Fruit fly (Drosophila melanogaster) whole organism, prepupa: ENCODE data around the gene Phb1.

Source experiments
- Blimp-1 ChIP-seq: fragments of 200-800 bp; sonication (Bioruptor generic); optimal IDR thresholded peaks from 3 replicates; lab custom pipeline; 2017; ENCODE audit warnings: missing biosample characterization, missing genetic modification characterization, mild to moderate bottlenecking, moderate library complexity, missing genetic modification reagents
- CG11294 ChIP-seq: fragments of 200-800 bp; sonication (Bioruptor generic); IDR thresholded peaks from 2 replicates; pipeline ENCODE4 v1.3.6; 2022; ENCODE audit warnings: missing biosample characterization, missing genetic modification characterization
- CG11762 ChIP-seq: fragments of 200-800 bp; sonication (Bioruptor generic); optimal IDR thresholded peaks from 3 replicates; lab custom pipeline; 2016; ENCODE audit warnings: missing biosample characterization, missing genetic modification characterization; ENCODE audit not compliant: insufficient read depth
- CG11902 ChIP-seq: fragments of 200-800 bp; sonication (Bioruptor generic); optimal IDR thresholded peaks from 3 replicates; lab custom pipeline; 2016; ENCODE audit warnings: missing biosample characterization, missing genetic modification characterization
- CG15336 ChIP-seq: fragments of 200-800 bp; sonication (Bioruptor generic); IDR thresholded peaks from 2 replicates; pipeline ENCODE4 v1.3.6; 2022; ENCODE audit warnings: missing biosample characterization, missing genetic modification characterization
- CG16779 ChIP-seq: fragments of 200-800 bp; sonication (Bioruptor generic); optimal IDR thresholded peaks from 3 replicates; lab custom pipeline; 2017; ENCODE audit warnings: missing biosample characterization, mild to moderate bottlenecking, missing genetic modification characterization
- CG3032 ChIP-seq: fragments of 200-800 bp; optimal IDR thresholded peaks from 2 replicates; lab custom pipeline; 2019; ENCODE audit warnings: missing biosample characterization, mild to moderate bottlenecking, missing genetic modification characterization, moderate library complexity
- CG31627 ChIP-seq: fragments of 200-800 bp; sonication (Bioruptor generic); optimal IDR thresholded peaks from 3 replicates; lab custom pipeline; 2016; ENCODE audit warnings: missing biosample characterization, missing genetic modification characterization
- CG34406 ChIP-seq: fragments of 200-800 bp; sonication (Bioruptor generic); optimal IDR thresholded peaks from 3 replicates; lab custom pipeline; 2016; ENCODE audit warnings: missing biosample characterization, missing genetic modification characterization
- CG3919 ChIP-seq: fragments of 200-800 bp; sonication (Bioruptor generic); optimal IDR thresholded peaks from 3 replicates; lab custom pipeline; 2016; ENCODE audit warnings: missing biosample characterization, missing genetic modification characterization
- CG4318 ChIP-seq: fragments of 200-800 bp; sonication (Bioruptor generic); optimal IDR thresholded peaks from 3 replicates; lab custom pipeline; 2017; ENCODE audit warnings: missing biosample characterization, mild to moderate bottlenecking, missing genetic modification characterization
- CG6163 ChIP-seq: fragments of 200-800 bp; sonication (Bioruptor generic); IDR thresholded peaks from 3 replicates; pipeline ENCODE4 v1.3.6; 2022; ENCODE audit warnings: missing biosample characterization, missing genetic modification characterization
- CG6276 ChIP-seq: fragments of 200-800 bp; sonication (Bioruptor generic); optimal IDR thresholded peaks from 2 replicates; lab custom pipeline; 2017; ENCODE audit warnings: missing biosample characterization, mild to moderate bottlenecking, missing genetic modification characterization
- CG6854 ChIP-seq: fragments of 200-800 bp; sonication (Bioruptor generic); optimal IDR thresholded peaks from 2 replicates; lab custom pipeline; 2017; ENCODE audit warnings: missing biosample characterization, mild to moderate bottlenecking, missing genetic modification characterization
- CG8119 ChIP-seq: fragments of 200-800 bp; sonication (Bioruptor generic); IDR thresholded peaks from 3 replicates; pipeline ENCODE4 v1.3.6; 2022; ENCODE audit warnings: missing biosample characterization, missing genetic modification characterization
- CG8319 ChIP-seq: fragments of 200-800 bp; sonication (Bioruptor generic); optimal IDR thresholded peaks from 3 replicates; lab custom pipeline; 2016; ENCODE audit warnings: missing biosample characterization, missing genetic modification characterization
- CG8632 ChIP-seq: fragments of 200-800 bp; sonication (Bioruptor generic); optimal IDR thresholded peaks from 3 replicates; lab custom pipeline; 2016; ENCODE audit warnings: missing biosample characterization, missing genetic modification characterization
- CG9139 ChIP-seq: fragments of 200-800 bp; sonication (Bioruptor generic); optimal IDR thresholded peaks from 3 replicates; lab custom pipeline; 2017; ENCODE audit warnings: missing biosample characterization, mild to moderate bottlenecking, missing genetic modification characterization
- Eip75B ChIP-seq: fragments of 200-800 bp; sonication (Bioruptor generic); optimal IDR thresholded peaks from 3 replicates; lab custom pipeline; 2016; ENCODE audit warnings: missing biosample characterization, missing genetic modification characterization
- Eip78C ChIP-seq: fragments of 200-800 bp; sonication (Bioruptor generic); peaks from one replicate; lab custom pipeline; 2016; ENCODE audit warnings: missing biosample characterization, missing genetic modification characterization
- Ets21C ChIP-seq: fragments of 200-800 bp; sonication (Bioruptor generic); optimal IDR thresholded peaks from 3 replicates; lab custom pipeline; 2016; ENCODE audit warnings: missing biosample characterization, missing genetic modification characterization
- Ets96B ChIP-seq: fragments of 200-800 bp; optimal IDR thresholded peaks from 2 replicates; lab custom pipeline; 2019; ENCODE audit warnings: missing biosample characterization, mild to moderate bottlenecking, missing genetic modification characterization, moderate library complexity
- Gug ChIP-seq: fragments of 200-800 bp; sonication (Bioruptor generic); IDR thresholded peaks from 2 replicates; pipeline ENCODE4 v1.3.6; 2022; ENCODE audit warnings: missing biosample characterization, missing genetic modification characterization
- Hr38 ChIP-seq: sonication (Bioruptor generic); optimal IDR thresholded peaks from 2 replicates; lab custom pipeline; 2016; ENCODE audit warnings: missing biosample characterization, missing genetic modification characterization
- Hr39 ChIP-seq: fragments of 200-800 bp; sonication (Bioruptor generic); optimal IDR thresholded peaks from 2 replicates; lab custom pipeline; 2016; ENCODE audit warnings: missing biosample characterization, missing genetic modification characterization
- Lpt ChIP-seq: fragments of 200-800 bp; sonication (Bioruptor generic); optimal IDR thresholded peaks from 3 replicates; lab custom pipeline; 2016; ENCODE audit warnings: missing biosample characterization, missing genetic modification characterization
- Met ChIP-seq: fragments of 200-800 bp; sonication (Bioruptor generic); optimal IDR thresholded peaks from 3 replicates; lab custom pipeline; 2016; ENCODE audit warnings: missing biosample characterization, missing genetic modification characterization
- OdsH ChIP-seq: fragments of 200-800 bp; sonication (Bioruptor generic); optimal IDR thresholded peaks from 3 replicates; lab custom pipeline; 2016; ENCODE audit warnings: missing biosample characterization, missing genetic modification characterization
- Smox ChIP-seq: fragments of 200-800 bp; sonication (Bioruptor generic); optimal IDR thresholded peaks from 3 replicates; lab custom pipeline; 2016; ENCODE audit warnings: missing biosample characterization, missing genetic modification characterization
- Sox14 ChIP-seq: fragments of 200-800 bp; sonication (Bioruptor generic); optimal IDR thresholded peaks from 3 replicates; lab custom pipeline; 2016; ENCODE audit warnings: missing biosample characterization, missing genetic modification characterization
- Sox15 ChIP-seq: fragments of 200-800 bp; sonication (Bioruptor generic); optimal IDR thresholded peaks from 3 replicates; lab custom pipeline; 2016; ENCODE audit warnings: missing biosample characterization, missing genetic modification characterization
- achi ChIP-seq: fragments of 200-800 bp; sonication (Bioruptor generic); optimal IDR thresholded peaks from 3 replicates; lab custom pipeline; 2016; ENCODE audit warnings: missing biosample characterization, missing genetic modification characterization
- acj6 ChIP-seq: fragments of 200-800 bp; sonication (Bioruptor generic); optimal IDR thresholded peaks from 3 replicates; lab custom pipeline; 2016; ENCODE audit warnings: missing biosample characterization, missing genetic modification characterization
- cyc ChIP-seq: fragments of 200-800 bp; sonication (Bioruptor generic); optimal IDR thresholded peaks from 3 replicates; lab custom pipeline; 2016; ENCODE audit warnings: missing biosample characterization, missing genetic modification characterization
- dsx ChIP-seq: fragments of 200-800 bp; optimal IDR thresholded peaks from 3 replicates; lab custom pipeline; 2019; ENCODE audit warnings: missing biosample characterization, mild to moderate bottlenecking, missing genetic modification characterization, moderate library complexity; ENCODE audit not compliant: poor library complexity, severe bottlenecking
- eg ChIP-seq: fragments of 200-800 bp; sonication (Bioruptor generic); IDR thresholded peaks from 3 replicates; pipeline ENCODE4 v1.3.6; 2022; ENCODE audit warnings: missing biosample characterization, missing genetic modification characterization
- esn ChIP-seq: fragments of 200-800 bp; sonication (Bioruptor generic); optimal IDR thresholded peaks from 2 replicates; lab custom pipeline; 2016; ENCODE audit warnings: missing biosample characterization, mild to moderate bottlenecking, missing genetic modification characterization, moderate library complexity
- fd85E ChIP-seq: fragments of 200-800 bp; sonication (Bioruptor generic); optimal IDR thresholded peaks from 3 replicates; lab custom pipeline; 2016; ENCODE audit warnings: missing biosample characterization, missing genetic modification characterization
- fkh ChIP-seq: fragments of 200-800 bp; sonication (Bioruptor generic); optimal IDR thresholded peaks from 3 replicates; lab custom pipeline; 2017; ENCODE audit warnings: missing biosample characterization, mild to moderate bottlenecking, missing genetic modification characterization, moderate library complexity
- lz ChIP-seq: fragments of 200-800 bp; sonication (Bioruptor generic); optimal IDR thresholded peaks from 3 replicates; lab custom pipeline; 2016; ENCODE audit warnings: missing biosample characterization, missing genetic modification characterization
- net ChIP-seq: fragments of 200-800 bp; sonication (Bioruptor generic); optimal IDR thresholded peaks from 3 replicates; lab custom pipeline; 2016; ENCODE audit warnings: missing biosample characterization, missing genetic modification characterization
- spab ChIP-seq: fragments of 200-800 bp; sonication (Bioruptor generic); optimal IDR thresholded peaks from 2 replicates; lab custom pipeline; 2017; ENCODE audit warnings: missing biosample characterization, mild to moderate bottlenecking, missing genetic modification characterization, missing genetic modification reagents
- ss ChIP-seq, 2 experiments: fragments of 200-800 bp; sonication (Bioruptor generic); optimal IDR thresholded peaks; 2 replicates in 1 of 2; 3 replicates in 1 of 2; lab custom pipeline; 2017 to 2018; ENCODE audit warnings: mild to moderate bottlenecking in 2 of 2, missing biosample characterization in 2 of 2, missing genetic modification characterization in 2 of 2, moderate library complexity in 1 of 2
- svp ChIP-seq: fragments of 200-800 bp; sonication (Bioruptor generic); peaks from one replicate; lab custom pipeline; 2016; ENCODE audit warnings: missing biosample characterization, missing genetic modification characterization
- topi ChIP-seq: fragments of 200-800 bp; sonication (Bioruptor generic); optimal IDR thresholded peaks from 3 replicates; lab custom pipeline; 2016; ENCODE audit warnings: missing biosample characterization, missing genetic modification characterization

The Phb1 gene

dm6 chr2L:19162330-19163100 lies 38.8 kb upstream of the Phb1 start (continued):
- peak; percentile 5 for TF ChIP-seq CG6854 (GFP tag; lab: Kevin White, UChicago)
- TF ChIP-seq CG8319 (GFP tag; lab: Kevin White, UChicago): peak; percentile 69
- TF ChIP-seq CG8632 (GFP tag; lab: Kevin White, UChicago): peak; percentile 56
- TF ChIP-seq CG3919 (GFP tag; lab: Kevin White, UChicago): peak; percentile 54
- peak; percentile 28; the same call in 1 of the 3 replicates for TF ChIP-seq eg
- peak; percentile 28; the same call in 1 of the 2 replicates for TF ChIP-seq CG11294 (GFP tag; lab: Robert Waterston, UW)
- TF ChIP-seq esn: peak; percentile 81
- no peak for TF ChIP-seq CG16779 (tag; lab: Kevin White, UChicago)
- no peak for TF ChIP-seq net (GFP tag; lab: Kevin White, UChicago)
- peak; percentile 73 for TF ChIP-seq achi (GFP tag; lab: Kevin White, UChicago)
- TF ChIP-seq Sox14: peak; percentile 34
- TF ChIP-seq Hr38 (GFP tag; lab: Kevin White, UChicago): no peak
- peak; percentile 64 for TF ChIP-seq Hr39 (GFP tag; lab: Kevin White, UChicago)
- TF ChIP-seq CG9139 (GFP tag; lab: Kevin White, UChicago): no peak
- peak; percentile 75 for TF ChIP-seq OdsH (GFP tag; lab: Kevin White, UChicago)
- TF ChIP-seq ss (GFP tag; optimal IDR thresholded peaks at IDR 0.05; lab: Kevin White, UChicago): peak in 1 of 2 experiments; percentile 1
- peak; percentile 31 for TF ChIP-seq Ets21C (GFP tag; lab: Kevin White, UChicago)
- TF ChIP-seq CG34406 (GFP tag; lab: Kevin White, UChicago): peak; percentile 77
- TF ChIP-seq CG3032 (tag; lab: Kevin White, UChicago): peak; percentile 60
- no peak for TF ChIP-seq Gug (GFP tag; lab: Robert Waterston, UW)
- TF ChIP-seq fkh (GFP tag; lab: Kevin White, UChicago): no peak

DNA sequence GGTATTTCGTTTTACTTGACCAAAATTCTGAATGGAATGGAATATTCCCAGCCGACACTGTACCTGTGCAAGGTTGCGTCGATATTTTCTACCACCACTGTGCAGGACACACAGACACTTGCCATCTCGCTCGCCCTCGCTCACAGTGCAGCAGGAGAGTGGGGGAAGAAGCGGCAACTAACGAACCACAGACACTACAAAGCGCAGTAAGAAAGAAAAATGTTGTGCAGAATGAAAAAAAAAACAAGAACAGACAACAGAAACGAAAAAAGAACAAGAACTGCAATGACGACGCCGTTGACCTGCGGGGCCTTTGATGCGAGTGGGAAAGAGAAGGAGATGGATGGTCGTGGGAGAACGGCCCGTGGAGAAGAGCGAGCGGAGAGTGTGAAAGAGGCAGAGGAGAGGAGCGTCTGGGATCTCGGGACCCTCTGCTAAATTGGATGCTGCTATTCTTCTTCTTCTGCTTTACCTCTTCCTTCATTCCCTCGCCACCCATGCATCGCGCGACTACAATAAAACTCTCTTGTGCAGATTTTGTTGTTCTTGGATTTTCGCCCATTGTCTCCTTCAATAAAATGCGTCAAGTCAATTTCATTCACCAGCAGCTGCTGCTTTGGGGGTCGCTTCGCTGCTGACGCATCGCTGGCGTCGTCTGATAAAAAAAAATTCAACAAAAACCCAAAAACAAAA lies 37.8 kb upstream of the Phb1 start:
- TF ChIP-seq fd85E (GFP tag; lab: Kevin White, UChicago) (peak; percentile 12), dsx (peak; percentile 76), CG11762 (peak; percentile 34), Gug (GFP tag; lab: Robert Waterston, UW) (no peak), spab (GFP tag; lab: Kevin White, UChicago) (peak; percentile 89), Eip75B (GFP tag; lab: Kevin White, UChicago) (peak; percentile 88), topi (peak; percentile 55), CG34406 (GFP tag; lab: Kevin White, UChicago) (peak; percentile 59), CG16779 (tag; lab: Kevin White, UChicago) (peak; percentile 86), Met (GFP tag; lab: Kevin White, UChicago) (peak; percentile 58), eg (peak; percentile 63; the same call in 1 of the 3 replicates), svp (GFP tag; lab: Kevin White, UChicago) (peak; percentile 96), Sox14 (peak; percentile 87), net (GFP tag; lab: Kevin White, UChicago) (peak; percentile 83), CG6276 (peak; percentile 65), OdsH (GFP tag; lab: Kevin White, UChicago) (peak; percentile 35), CG15336 (GFP tag; lab: Robert Waterston, UW) (peak; percentile 46), Ets21C (GFP tag; lab: Kevin White, UChicago) (no peak), cyc (GFP tag; lab: Kevin White, UChicago) (no peak), CG8119 (GFP tag; lab: Robert Waterston, UW) (peak; percentile 76), Smox (GFP tag; lab: Kevin White, UChicago) (peak; percentile 42), Eip78C (GFP tag; lab: Kevin White, UChicago) (peak; percentile 78), lz (GFP tag; lab: Kevin White, UChicago) (peak; percentile 30), CG11294 (GFP tag; lab: Robert Waterston, UW) (no peak), CG4318 (GFP tag; lab: Kevin White, UChicago) (no peak), Lpt (GFP tag; lab: Kevin White, UChicago) (peak; percentile 92), CG6163 (GFP tag; lab: Robert Waterston, UW) (peak; percentile 94), Sox15 (GFP tag; lab: Kevin White, UChicago) (no peak), CG3032 (tag; lab: Kevin White, UChicago) (peak; percentile 63), acj6 (GFP tag; lab: Kevin White, UChicago) (peak; percentile 62), Blimp-1 (GFP tag; lab: Kevin White, UChicago) (peak; percentile 14), achi (GFP tag; lab: Kevin White, UChicago) (peak; percentile 75), CG31627 (GFP tag; lab: Kevin White, UChicago) (no peak), CG11902 (GFP tag; lab: Kevin White, UChicago) (no peak), Ets96B (peak; percentile 73), CG9139 (GFP tag; lab: Kevin White, UChicago) (peak; percentile 96)
